Worm (Caenorhabditis elegans): Measurements from ENCODE around the gene tag-273.

ce11 chrIV:14445191-14445795, 59.7 kb downstream of the tag-273 start:
- TF ChIP-seq W03F9.2 (tag; optimal IDR thresholded peaks at IDR 0.05) (no peak), dao-5 (tag; optimal IDR thresholded peaks at IDR 0.05) (no peak)

Measured in whole organism, L4/young adult.